Worm (Caenorhabditis elegans): Measurements from ENCODE around the gene dpy-28.

The dpy-28 gene

ce11 chrIII:10747620-10748479 is 15.1 kb upstream of the dpy-28 start, which contains the start of the genes ran-1 and dkc-1:
TSS of gene ran-1 (minus strand) at chrIII:10747728.
TSS of gene dkc-1 (plus strand) at chrIII:10748429.
- TF ChIP-seq sptf-2 (GFP tag; optimal IDR thresholded peaks at IDR 0.05): no peak
- TF ChIP-seq efl-1 (GFP tag; optimal IDR thresholded peaks at IDR 0.05): peak; percentile 98
- TF ChIP-seq rec-8 (tag; optimal IDR thresholded peaks at IDR 0.05): no peak
- TF ChIP-seq snpc-1.1 (tag; optimal IDR thresholded peaks at IDR 0.05; ENCODE audit: insufficient read depth): peak; percentile 54
- peak; percentile 58; the same call in 1 of the 2 replicates for TF ChIP-seq cebp-1 (GFP tag; IDR thresholded peaks at IDR 0.05)
- peak; percentile 90 for TF ChIP-seq cebp-1 (tag; optimal IDR thresholded peaks at IDR 0.05)
- TF ChIP-seq attf-3 (GFP tag; conservative IDR thresholded peaks at IDR 0.05): 0 out of 2 replicates have a peak, but pooled peaks have one; percentile 44
- no peak for TF ChIP-seq ccch-3 (GFP tag; optimal IDR thresholded peaks at IDR 0.05)
- peak; percentile 84 for TF ChIP-seq F33H1.4 (GFP tag; IDR thresholded peaks at IDR 0.05)
- peak; percentile 89 for TF ChIP-seq xnd-1 (tag; optimal IDR thresholded peaks at IDR 0.05)
- TF ChIP-seq nhr-80 (tag; optimal IDR thresholded peaks at IDR 0.05): peak; percentile 24
- TF ChIP-seq F49E8.2 (tag; optimal IDR thresholded peaks at IDR 0.05; ENCODE audit: insufficient read depth): peak; percentile 84
- TF ChIP-seq F52B5.7 (tag; optimal IDR thresholded peaks at IDR 0.05): no peak
- peak; percentile 13 for TF ChIP-seq pha-4 (tag; optimal IDR thresholded peaks at IDR 0.05)
- no peak for TF ChIP-seq lsy-27 (tag; optimal IDR thresholded peaks at IDR 0.05; ENCODE audit: borderline replicate concordance, insufficient read depth)
- TF ChIP-seq madf-8 (GFP tag; conservative IDR thresholded peaks at IDR 0.05): peak; percentile 94
- no peak for TF ChIP-seq somi-1 (GFP tag; optimal IDR thresholded peaks at IDR 0.05)
- peak; percentile 53 for TF ChIP-seq ceh-100 (GFP tag; IDR thresholded peaks at IDR 0.05)
- TF ChIP-seq egrh-3 (GFP tag; IDR thresholded peaks at IDR 0.05): peak; percentile 53
- TF ChIP-seq die-1 (tag; optimal IDR thresholded peaks at IDR 0.05): no peak
- peak; percentile 94 for TF ChIP-seq dox-1 (GFP tag; IDR thresholded peaks at IDR 0.05)
- TF ChIP-seq lin-35 (GFP tag; optimal IDR thresholded peaks at IDR 0.05): peak in 2 of 3 experiments; percentile 74 to 79
- 0 out of 2 replicates have a peak, but pooled peaks have one; percentile 44 for TF ChIP-seq egl-44 (GFP tag; IDR thresholded peaks at IDR 0.05)
- TF ChIP-seq ztf-3 (GFP tag; optimal IDR thresholded peaks at IDR 0.05): no peak
- peak; percentile 35 for TF ChIP-seq snpc-4 (GFP tag; optimal IDR thresholded peaks at IDR 0.05)
- peak; percentile 31 to 52 (median 38) for TF ChIP-seq snpc-4 (tag; optimal IDR thresholded peaks at IDR 0.05)
- peak; percentile 81 for TF ChIP-seq unc-130 (GFP tag; optimal IDR thresholded peaks at IDR 0.05)
- TF ChIP-seq lin-54 (GFP tag; optimal IDR thresholded peaks at IDR 0.05): peak; percentile 93
- TF ChIP-seq ceh-79 (tag; optimal IDR thresholded peaks at IDR 0.05): no peak
- TF ChIP-seq K12H6.12 (tag; optimal IDR thresholded peaks at IDR 0.05): peak; percentile 63
- TF ChIP-seq Y67H2A.10 (GFP tag; conservative IDR thresholded peaks at IDR 0.05): peak; percentile 46; the same call in 1 of the 2 replicates
- TF ChIP-seq sdz-38 (tag; optimal IDR thresholded peaks at IDR 0.05): no peak
- peak; percentile 38 for TF ChIP-seq ztf-26 (tag; optimal IDR thresholded peaks at IDR 0.05)
- peak; percentile 87 for TF ChIP-seq C17E4.6 (GFP tag; IDR thresholded peaks at IDR 0.05)
- no peak for TF ChIP-seq ztf-22 (GFP tag; optimal IDR thresholded peaks at IDR 0.05)
- TF ChIP-seq F23B12.7 (tag; optimal IDR thresholded peaks at IDR 0.05; ENCODE audit: insufficient read depth): peak; percentile 58
- peak; percentile 95 for TF ChIP-seq hmg-1.2 (GFP tag; IDR thresholded peaks at IDR 0.05)
- TF ChIP-seq snpc-1.3 (tag; optimal IDR thresholded peaks at IDR 0.05; ENCODE audit: insufficient read depth): peak; percentile 79
- peak; percentile 80 for TF ChIP-seq lsl-1 (GFP tag; optimal IDR thresholded peaks at IDR 0.05)
- peak; percentile 98 for TF ChIP-seq madf-6 (GFP tag; IDR thresholded peaks at IDR 0.05)
- no peak for TF ChIP-seq B0261.1 (tag; optimal IDR thresholded peaks at IDR 0.05)
- peak; percentile 65 for TF ChIP-seq tbp1 (GFP tag; optimal IDR thresholded peaks at IDR 0.05)
- no peak for TF ChIP-seq ceh-40 (GFP tag; IDR thresholded peaks at IDR 0.05)
- TF ChIP-seq ceh-91 (GFP tag; IDR thresholded peaks at IDR 0.05): peak; percentile 95
- TF ChIP-seq lin-40 (tag; optimal IDR thresholded peaks at IDR 0.05): peak; percentile 51
